Worm (Caenorhabditis elegans): ENCODE data around the gene Y15E3A.3.

- TF ChIP-seq nhr-12 (tag; optimal IDR thresholded peaks at IDR 0.05), result no peak
- no peak for TF ChIP-seq tbx-2 (tag; optimal IDR thresholded peaks at IDR 0.05)
- no peak for TF ChIP-seq fkh-10 (GFP tag; optimal IDR thresholded peaks at IDR 0.05)
- no peak for TF ChIP-seq ztf-11 (tag; optimal IDR thresholded peaks at IDR 0.05)
Observed at ce11 chrX:15325709-15326108, at the start of gene Y15E3A.3.
